Fruit fly (Drosophila melanogaster): ENCODE results near the gene SA2.

The SA2 gene

dm6 chr3L:1414032-1414431 lies 23.6 kb downstream of the SA2 start (continued):
- TF ChIP-seq croc (GFP tag; conservative IDR thresholded peaks at IDR 0.05): peak; percentile 61
- no peak for TF ChIP-seq Trl (optimal IDR thresholded peaks at IDR 0.05)
- peak; percentile 55 for TF ChIP-seq Trl (GFP tag; optimal IDR thresholded peaks at IDR 0.05)
- TF ChIP-seq CG14860 (GFP tag; IDR thresholded peaks at IDR 0.05; ENCODE audit: partially characterized antibody): no peak
- peak; percentile 80 for TF ChIP-seq CG18262 (tag; optimal IDR thresholded peaks at IDR 0.05)
- no peak for TF ChIP-seq D (optimal IDR thresholded peaks at IDR 0.05)
- no peak for TF ChIP-seq D (GFP tag; optimal IDR thresholded peaks at IDR 0.05)
- TF ChIP-seq stwl (tag; optimal IDR thresholded peaks at IDR 0.05): no peak
- no peak for TF ChIP-seq Sry-δ (GFP tag; optimal IDR thresholded peaks at IDR 0.05)
- no peak for TF ChIP-seq Spps (tag; optimal IDR thresholded peaks at IDR 0.05)
- TF ChIP-seq Elba2 (GFP tag; optimal IDR thresholded peaks at IDR 0.05): peak; percentile 51
- TF ChIP-seq gro (GFP tag; optimal IDR thresholded peaks at IDR 0.05): no peak
- TF ChIP-seq caup (GFP tag; optimal IDR thresholded peaks at IDR 0.05; ENCODE audit: severe bottlenecking): no peak
- peak; percentile 84 for TF ChIP-seq ci (GFP tag; IDR thresholded peaks at IDR 0.05)
- TF ChIP-seq bsh (GFP tag; optimal IDR thresholded peaks at IDR 0.05): peak in 1 of 2 experiments; percentile 59
- TF ChIP-seq gce (GFP tag; IDR thresholded peaks at IDR 0.05): 0 out of 3 replicates have a peak, but pooled peaks have one; percentile 46
- TF ChIP-seq CG4282 (GFP tag; optimal IDR thresholded peaks at IDR 0.05): no peak
- TF ChIP-seq chinmo (GFP tag; IDR thresholded peaks at IDR 0.05; ENCODE audit: partially characterized antibody): no peak
- TF ChIP-seq ERR (GFP tag; optimal IDR thresholded peaks at IDR 0.05): no peak
- TF ChIP-seq her (GFP tag; optimal IDR thresholded peaks at IDR 0.05): no peak
- no peak for TF ChIP-seq Fer2 (tag; optimal IDR thresholded peaks at IDR 0.05)
- TF ChIP-seq stc (GFP tag; IDR thresholded peaks at IDR 0.05): peak; percentile 46; the same call in 1 of the 2 replicates
- no peak for TF ChIP-seq ham (GFP tag; IDR thresholded peaks at IDR 0.05)
- TF ChIP-seq CG9876 (GFP tag; optimal IDR thresholded peaks at IDR 0.05): no peak
- TF ChIP-seq Jarid2 (GFP tag; optimal IDR thresholded peaks at IDR 0.05): no peak
- TF ChIP-seq CG10147 (GFP tag; optimal IDR thresholded peaks at IDR 0.05): no peak
- TF ChIP-seq ATbp (GFP tag; optimal IDR thresholded peaks at IDR 0.05): no peak
- TF ChIP-seq Pdp1 (GFP tag; optimal IDR thresholded peaks at IDR 0.05): peak; percentile 27 to 57
- no peak for TF ChIP-seq CG3726 (GFP tag; IDR thresholded peaks at IDR 0.05)
- no peak for TF ChIP-seq ftz-f1 (GFP tag; optimal IDR thresholded peaks at IDR 0.05)
- TF ChIP-seq CG12391 (tag; optimal IDR thresholded peaks at IDR 0.05): peak; percentile 61
- no peak for TF ChIP-seq CG2120 (GFP tag; optimal IDR thresholded peaks at IDR 0.05)
- peak; percentile 23 for TF ChIP-seq CG3163 (GFP tag; optimal IDR thresholded peaks at IDR 0.05)
- TF ChIP-seq CG7271 (tag; optimal IDR thresholded peaks at IDR 0.05): peak; percentile 81
- no peak for TF ChIP-seq Aef1 (GFP tag; IDR thresholded peaks at IDR 0.05)
- TF ChIP-seq Antp (GFP tag; optimal IDR thresholded peaks at IDR 0.05): peak; percentile 53
- TF ChIP-seq HLH54F (GFP tag; optimal IDR thresholded peaks at IDR 0.05): peak; percentile 4
- TF ChIP-seq CG33557 (GFP tag; optimal IDR thresholded peaks at IDR 0.05): peak; percentile 69
- no peak for TF ChIP-seq trem (tag; optimal IDR thresholded peaks at IDR 0.05)
- TF ChIP-seq CG11504 (tag; optimal IDR thresholded peaks at IDR 0.05): no peak
- no peak for TF ChIP-seq CG16813 (GFP tag; IDR thresholded peaks at IDR 0.05; ENCODE audit: partially characterized antibody)
- no peak for TF ChIP-seq kni (GFP tag; optimal IDR thresholded peaks at IDR 0.05)
- no peak for TF ChIP-seq CG6272 (GFP tag; IDR thresholded peaks at IDR 0.05)
- TF ChIP-seq sob (GFP tag; IDR thresholded peaks at IDR 0.05): peak; percentile 43; the same call in 1 of the 2 replicates
- 0 out of 3 replicates have a peak, but pooled peaks have one; percentile 20 for TF ChIP-seq sr (GFP tag; IDR thresholded peaks at IDR 0.05)
- TF ChIP-seq Ssrp (tag; optimal IDR thresholded peaks at IDR 0.05): peak; percentile 39
- no peak for TF ChIP-seq z (GFP tag; IDR thresholded peaks at IDR 0.05)
- TF ChIP-seq CG5245 (GFP tag; optimal IDR thresholded peaks at IDR 0.05): no peak
- no peak for TF ChIP-seq Adf1 (GFP tag; IDR thresholded peaks at IDR 0.05)
- peak; percentile 70 for TF ChIP-seq gsb-n (tag; optimal IDR thresholded peaks at IDR 0.05)
- no peak for TF ChIP-seq luna (GFP tag; optimal IDR thresholded peaks at IDR 0.05)
- peak; percentile 49 for TF ChIP-seq lmd (GFP tag; IDR thresholded peaks at IDR 0.05)
